Worm (Caenorhabditis elegans) whole organism, early embryonic: ENCODE data around the gene ZK632.11.

Experiments
- B0310.2 ChIP-seq: sonication (generic microtip); optimal IDR thresholded peaks from 2 replicates; lab custom pipeline; 2016; ENCODE audit warnings: mild to moderate bottlenecking, missing genetic modification characterization, missing compliant biosample characterization
- F13C5.2 ChIP-seq: sonication (generic microtip); optimal IDR thresholded peaks from 2 replicates; lab custom pipeline; 2017; ENCODE audit warnings: mild to moderate bottlenecking, missing genetic modification characterization, inconsistent platforms, missing compliant biosample characterization
- aly-1 ChIP-seq: sonication (generic microtip); optimal IDR thresholded peaks from 2 replicates; lab custom pipeline; 2016; ENCODE audit warnings: missing genetic modification characterization, missing compliant biosample characterization
- ama-1 ChIP-seq: fragments of 150-350 bp; optimal IDR thresholded peaks from 2 replicates; lab custom pipeline; 2014
- ceh-13 ChIP-seq: fragments of 200-800 bp; sonication (Bioruptor generic); optimal IDR thresholded peaks from 2 replicates; lab custom pipeline; 2018; ENCODE audit warnings: mild to moderate bottlenecking, missing genetic modification characterization, missing compliant biosample characterization
- ceh-36 ChIP-seq: sonication (generic microtip); optimal IDR thresholded peaks from 2 replicates; lab custom pipeline; 2016; ENCODE audit warnings: missing genetic modification characterization, inconsistent platforms, missing compliant biosample characterization
- hmbx-1 ChIP-seq: sonication (generic microtip); optimal IDR thresholded peaks from 2 replicates; lab custom pipeline; 2016; ENCODE audit warnings: mild to moderate bottlenecking, missing genetic modification characterization, missing compliant biosample characterization
- hmg-4 ChIP-seq: fragments of 200-800 bp; sonication (Bioruptor generic); optimal IDR thresholded peaks from 2 replicates; lab custom pipeline; 2018; ENCODE audit warnings: mild to moderate bottlenecking, missing genetic modification characterization, missing compliant biosample characterization
- hnd-1 ChIP-seq: sonication (generic microtip); optimal IDR thresholded peaks from 2 replicates; lab custom pipeline; 2016; ENCODE audit warnings: missing genetic modification characterization, missing compliant biosample characterization
- pes-1 ChIP-seq: fragments of 200-800 bp; sonication (Bioruptor generic); IDR thresholded peaks from 2 replicates; pipeline ENCODE4 v1.3.6; 2022; ENCODE audit warnings: missing genetic modification reagents, missing genetic modification characterization, missing compliant biosample characterization
- tbx-11 ChIP-seq: fragments of 200-800 bp; sonication (Bioruptor generic); IDR thresholded peaks from 2 replicates; pipeline ENCODE4 v1.3.6; 2022; ENCODE audit warnings: missing genetic modification characterization, missing compliant biosample characterization

ce11 chrIII:9817894-9818293 is 9.8 kb upstream of the ZK632.11 start:
- TF ChIP-seq B0310.2 (tag; lab: Kevin White, UChicago) (no peak), hnd-1 (tag; lab: Kevin White, UChicago) (no peak), ceh-36 (no peak), ama-1 (no peak), ceh-13 (GFP tag; lab: Kevin White, UChicago) (no peak), tbx-11 (GFP tag; lab: Robert Waterston, UW) (no peak), F13C5.2 (tag; lab: Kevin White, UChicago) (no peak), aly-1 (tag; lab: Kevin White, UChicago) (no peak), hmbx-1 (tag; lab: Kevin White, UChicago) (no peak), hmg-4 (GFP tag; lab: Kevin White, UChicago) (no peak), pes-1 (GFP tag; lab: Robert Waterston, UW) (no peak)
